Worm (Caenorhabditis elegans) whole organism, L3 larva: ENCODE results near the gene srh-216.

Source experiments
- ZK546.5 ChIP-seq: sonication (generic microtip); optimal IDR thresholded peaks from 2 replicates; lab custom pipeline; 2017; ENCODE audit warnings: missing biosample characterization, missing genetic modification characterization
- aly-2 ChIP-seq: fragments of 150-350 bp; optimal IDR thresholded peaks from 2 replicates; lab custom pipeline; 2014; ENCODE audit warnings: missing biosample characterization, missing genetic modification characterization
- ama-1 ChIP-seq: fragments of 150-350 bp; optimal IDR thresholded peaks from 2 replicates; lab custom pipeline; 2018
- ceh-16 ChIP-seq: sonication (generic microtip); optimal IDR thresholded peaks from 2 replicates; lab custom pipeline; 2017; ENCODE audit warnings: missing biosample characterization, missing genetic modification characterization
- ceh-82 ChIP-seq: fragments of 150-350 bp; optimal IDR thresholded peaks from 2 replicates; lab custom pipeline; 2014; ENCODE audit warnings: missing biosample characterization, missing genetic modification characterization
- ceh-9 ChIP-seq: sonication (generic microtip); optimal IDR thresholded peaks from 2 replicates; lab custom pipeline; 2018; ENCODE audit warnings: missing biosample characterization, missing genetic modification characterization
- daf-12 ChIP-seq: fragments of 150-350 bp; optimal IDR thresholded peaks from 2 replicates; lab custom pipeline; 2014; ENCODE audit warnings: missing biosample characterization, missing genetic modification reagents, missing genetic modification characterization
- egl-27 ChIP-seq: sonication (generic microtip); optimal IDR thresholded peaks from 4 replicates; lab custom pipeline; 2017; ENCODE audit warnings: missing biosample characterization, missing genetic modification reagents, missing genetic modification characterization
- egl-5 ChIP-seq: fragments of 150-350 bp; optimal IDR thresholded peaks from 2 replicates; lab custom pipeline; 2017; ENCODE audit warnings: missing biosample characterization, missing genetic modification reagents, missing genetic modification characterization, inconsistent platforms
- elt-1 ChIP-seq: fragments of 150-350 bp; optimal IDR thresholded peaks from 2 replicates; lab custom pipeline; 2014; ENCODE audit warnings: missing biosample characterization, missing genetic modification characterization
- elt-2 ChIP-seq: sonication (generic microtip); optimal IDR thresholded peaks from 2 replicates; lab custom pipeline; 2016; ENCODE audit warnings: missing genetic modification reagents, mild to moderate bottlenecking, missing genetic modification characterization, missing compliant biosample characterization
- elt-3 ChIP-seq, 3 experiments: fragments of 150-350 bp in 1 of 3; sonication (generic microtip) in 2 of 3; optimal IDR thresholded peaks; 2 replicates in 2 of 3; 4 replicates in 1 of 3; lab custom pipeline; 2014 to 2017; ENCODE audit warnings: missing biosample characterization in 3 of 3, missing genetic modification characterization in 3 of 3
- eor-1 ChIP-seq, 2 experiments: fragments of 150-350 bp; optimal IDR thresholded peaks; 2 replicates each; lab custom pipeline; 2014 to 2018; ENCODE audit warnings: missing biosample characterization in 2 of 2, missing genetic modification characterization in 2 of 2
- fkh-10 ChIP-seq: sonication (generic microtip); optimal IDR thresholded peaks from 2 replicates; lab custom pipeline; 2017; ENCODE audit warnings: missing biosample characterization, missing genetic modification reagents, missing genetic modification characterization
- fkh-2 ChIP-seq: fragments of 150-350 bp; optimal IDR thresholded peaks from 2 replicates; lab custom pipeline; 2014; ENCODE audit warnings: missing biosample characterization, missing genetic modification reagents, missing genetic modification characterization
- fos-1 ChIP-seq: fragments of 150-350 bp; optimal IDR thresholded peaks from 2 replicates; lab custom pipeline; 2014; ENCODE audit warnings: missing biosample characterization, missing genetic modification characterization
- hmg-11 ChIP-seq: sonication (generic microtip); optimal IDR thresholded peaks from 2 replicates; lab custom pipeline; 2016; ENCODE audit warnings: missing genetic modification characterization, missing compliant biosample characterization
- jun-1 ChIP-seq: fragments of 150-350 bp; optimal IDR thresholded peaks from 2 replicates; lab custom pipeline; 2014; ENCODE audit warnings: missing biosample characterization, missing genetic modification reagents, missing genetic modification characterization
- lin-15B ChIP-seq: fragments of 150-350 bp; optimal IDR thresholded peaks from 2 replicates; lab custom pipeline; 2014; ENCODE audit warnings: missing biosample characterization, missing genetic modification characterization
- lin-39 ChIP-seq: fragments of 150-350 bp; optimal IDR thresholded peaks from 2 replicates; lab custom pipeline; 2018; ENCODE audit warnings: missing biosample characterization, missing genetic modification reagents, missing genetic modification characterization
- lsy-12 ChIP-seq: sonication (generic microtip); optimal IDR thresholded peaks from 2 replicates; lab custom pipeline; 2016; ENCODE audit warnings: mild to moderate bottlenecking, missing genetic modification characterization, missing compliant biosample characterization
- mdl-1 ChIP-seq: fragments of 150-350 bp; optimal IDR thresholded peaks from 2 replicates; lab custom pipeline; 2014; ENCODE audit warnings: missing biosample characterization, missing genetic modification characterization
- mml-1 ChIP-seq: fragments of 150-350 bp; sonication (generic microtip); optimal IDR thresholded peaks from 3 replicates; lab custom pipeline; 2014; ENCODE audit warnings: missing biosample characterization, missing genetic modification characterization
- nhr-23 ChIP-seq: fragments of 150-350 bp; optimal IDR thresholded peaks from 2 replicates; lab custom pipeline; 2014; ENCODE audit warnings: missing biosample characterization, missing genetic modification reagents, missing genetic modification characterization
- nhr-28 ChIP-seq: fragments of 150-350 bp; optimal IDR thresholded peaks from 2 replicates; lab custom pipeline; 2014; ENCODE audit warnings: missing biosample characterization, missing genetic modification characterization
- nhr-43 ChIP-seq: sonication (generic microtip); optimal IDR thresholded peaks from 2 replicates; lab custom pipeline; 2016; ENCODE audit warnings: mild to moderate bottlenecking, missing genetic modification characterization, missing compliant biosample characterization; ENCODE audit not compliant: poor library complexity, severe bottlenecking
- nhr-67 ChIP-seq: fragments of 150-350 bp; optimal IDR thresholded peaks from 2 replicates; lab custom pipeline; 2014; ENCODE audit warnings: missing biosample characterization, missing genetic modification characterization
- nhr-76 ChIP-seq: fragments of 150-350 bp; sonication (generic microtip); optimal IDR thresholded peaks from 5 replicates; lab custom pipeline; 2014; ENCODE audit warnings: missing biosample characterization, missing genetic modification characterization
- pha-4 ChIP-seq: fragments of 150-350 bp; optimal IDR thresholded peaks from 2 replicates; lab custom pipeline; 2014; ENCODE audit warnings: missing biosample characterization, missing genetic modification reagents, missing genetic modification characterization
- pqm-1 ChIP-seq: fragments of 150-350 bp; optimal IDR thresholded peaks from 2 replicates; lab custom pipeline; 2017; ENCODE audit warnings: missing biosample characterization, missing genetic modification characterization, inconsistent platforms
- sea-2 ChIP-seq: fragments of 150-350 bp; sonication (generic microtip); optimal IDR thresholded peaks from 4 replicates; lab custom pipeline; 2014; ENCODE audit warnings: missing biosample characterization, missing genetic modification reagents, missing genetic modification characterization
- skn-1 ChIP-seq: fragments of 150-350 bp; optimal IDR thresholded peaks from 2 replicates; lab custom pipeline; 2014; ENCODE audit warnings: missing biosample characterization, missing genetic modification characterization
- snpc-4 ChIP-seq: fragments of 150-350 bp; optimal IDR thresholded peaks from 2 replicates; lab custom pipeline; 2014; ENCODE audit warnings: missing biosample characterization, missing genetic modification characterization
- tbx-2 ChIP-seq: sonication (generic microtip); optimal IDR thresholded peaks from 2 replicates; lab custom pipeline; 2016; ENCODE audit warnings: mild to moderate bottlenecking, missing genetic modification characterization, missing compliant biosample characterization
- unc-39 ChIP-seq: sonication (generic microtip); optimal IDR thresholded peaks from 4 replicates; lab custom pipeline; 2017; ENCODE audit warnings: missing biosample characterization, missing genetic modification characterization
- unc-62 ChIP-seq: fragments of 150-350 bp; sonication (generic microtip); optimal IDR thresholded peaks from 4 replicates; lab custom pipeline; 2014; ENCODE audit warnings: missing biosample characterization, missing genetic modification reagents, missing genetic modification characterization
- ztf-11 ChIP-seq: fragments of 150-350 bp; optimal IDR thresholded peaks from 2 replicates; lab custom pipeline; 2014; ENCODE audit warnings: missing biosample characterization, missing genetic modification characterization

The srh-216 gene

ce11 chrV:16840283-16840682 is 12.9 kb upstream of the srh-216 start:
- peak; percentile 66 for TF ChIP-seq jun-1 (tag; lab: Kevin White, UChicago)
- TF ChIP-seq elt-2 (tag; lab: Kevin White, UChicago) = peak; percentile 90
- TF ChIP-seq tbx-2 (tag; lab: Kevin White, UChicago) = no peak
- TF ChIP-seq ceh-82 (tag; lab: Kevin White, UChicago) = no peak
- no peak for TF ChIP-seq ceh-9 (tag; lab: Kevin White, UChicago)
- no peak for TF ChIP-seq lsy-12 (tag; lab: Kevin White, UChicago)
- peak; percentile 64 for TF ChIP-seq pqm-1 (tag; lab: Kevin White, UChicago)
- no peak for TF ChIP-seq elt-1 (tag; lab: Kevin White, UChicago)
- TF ChIP-seq ztf-11 = no peak
- TF ChIP-seq skn-1 (tag; lab: Kevin White, UChicago) = no peak
- no peak for TF ChIP-seq nhr-76 (tag; lab: Kevin White, UChicago)
- no peak for TF ChIP-seq daf-12

- TF ChIP-seq egl-5 (tag; lab: Kevin White, UChicago) (no peak), skn-1 (tag; lab: Kevin White, UChicago) (no peak), nhr-28 (tag; lab: Kevin White, UChicago) (no peak), eor-1 (tag; optimal IDR thresholded peaks at IDR 0.05; lab: Kevin White, UChicago) (no peak), nhr-76 (tag; lab: Kevin White, UChicago) (no peak), lin-15B (tag; lab: Kevin White, UChicago) (no peak), nhr-67 (no peak), unc-39 (tag; lab: Kevin White, UChicago) (no peak), lsy-12 (tag; lab: Kevin White, UChicago) (no peak), ceh-9 (tag; lab: Kevin White, UChicago) (no peak), snpc-4 (tag; lab: Kevin White, UChicago) (no peak), fkh-2 (tag; lab: Kevin White, UChicago) (no peak), ceh-16 (tag; lab: Kevin White, UChicago) (no peak), ZK546.5 (no peak), mdl-1 (tag; lab: Kevin White, UChicago) (no peak), aly-2 (no peak), fkh-10 (GFP tag; lab: Kevin White, UChicago) (no peak), sea-2 (GFP tag; lab: Kevin White, UChicago) (no peak), nhr-23 (tag; lab: Kevin White, UChicago) (no peak), elt-2 (tag; lab: Kevin White, UChicago) (no peak)
Observed at ce11 chrV:16838435-16838834, 11.1 kb upstream of the srh-216 start.

ce11 chrV:16836100-16836499 is 8.7 kb upstream of the srh-216 start:
- TF ChIP-seq nhr-67 (no peak), nhr-76 (tag; lab: Kevin White, UChicago) (no peak), fkh-2 (tag; lab: Kevin White, UChicago) (no peak), ama-1 (lab: Kevin White, UChicago) (no peak), egl-27 (tag; lab: Kevin White, UChicago) (no peak), egl-5 (tag; lab: Kevin White, UChicago) (no peak), elt-3 (tag; optimal IDR thresholded peaks at IDR 0.05; lab: Kevin White, UChicago) (no peak), mdl-1 (tag; lab: Kevin White, UChicago) (no peak), lin-39 (tag; lab: Kevin White, UChicago) (no peak), sea-2 (GFP tag; lab: Kevin White, UChicago) (no peak), aly-2 (no peak), lin-15B (tag; lab: Kevin White, UChicago) (no peak), hmg-11 (tag; lab: Kevin White, UChicago) (no peak), unc-62 (GFP tag; lab: Kevin White, UChicago) (no peak), ceh-16 (tag; lab: Kevin White, UChicago) (no peak), pha-4 (tag; lab: Kevin White, UChicago) (no peak), elt-1 (tag; lab: Kevin White, UChicago) (no peak)
- TF ChIP-seq, all 47 proteins: peak for 0

- TF ChIP-seq mml-1 (tag; lab: Kevin White, UChicago) (no peak), hmg-11 (tag; lab: Kevin White, UChicago) (no peak), elt-2 (tag; lab: Kevin White, UChicago) (no peak), lsy-12 (tag; lab: Kevin White, UChicago) (no peak), nhr-43 (tag; lab: Kevin White, UChicago) (no peak), egl-5 (tag; lab: Kevin White, UChicago) (no peak), snpc-4 (tag; lab: Kevin White, UChicago) (no peak), fos-1 (tag; lab: Kevin White, UChicago) (no peak), ztf-11 (no peak)
- TF ChIP-seq, all 47 proteins: peak for 0
Observed at ce11 chrV:16834989-16835388, 7.6 kb upstream of the srh-216 start, which contains the start of gene tni-3. Gene tni-3, minus strand, starts transcription at chrV:16835128.
